Fruit fly (Drosophila melanogaster) whole organism, embryonic: Measurements from ENCODE around the gene Rrp5.
A peak's percentile ranks its signal among the peaks of the same experiment; 100 is the strongest.

Experiments used
- Atf-2 ChIP-seq: fragments of 200-800 bp; sonication (Bioruptor generic); optimal IDR thresholded peaks from 2 replicates; lab custom pipeline; 2016; ENCODE audit warnings: missing biosample characterization, missing genetic modification characterization
- BEAF-32 ChIP-seq: fragments of 200-800 bp; sonication (Bioruptor generic); optimal IDR thresholded peaks from 3 replicates; lab custom pipeline; 2017; ENCODE audit warnings: missing biosample characterization, missing genetic modification characterization, mild to moderate bottlenecking, moderate library complexity, missing genetic modification reagents
- C15 ChIP-seq: fragments of 200-800 bp; sonication (Bioruptor generic); IDR thresholded peaks from 3 replicates; pipeline ENCODE4 v1.3.6; 2022; ENCODE audit warnings: missing biosample characterization, missing genetic modification characterization
- CG11093 ChIP-seq: fragments of 200-800 bp; sonication (Bioruptor generic); IDR thresholded peaks from 3 replicates; pipeline ENCODE4 v1.3.6; 2022; ENCODE audit warnings: missing biosample characterization, missing genetic modification characterization
- CG1233 ChIP-seq: fragments of 200-800 bp; sonication (Bioruptor generic); optimal IDR thresholded peaks from 4 replicates; lab custom pipeline; 2018; ENCODE audit warnings: missing biosample characterization, mild to moderate bottlenecking, missing genetic modification characterization
- CG13775 ChIP-seq: fragments of 200-800 bp; sonication (Bioruptor generic); optimal IDR thresholded peaks from 3 replicates; lab custom pipeline; 2017; ENCODE audit warnings: missing biosample characterization, mild to moderate bottlenecking, missing genetic modification characterization
- CG14710 ChIP-seq: fragments of 200-800 bp; sonication (Bioruptor generic); optimal IDR thresholded peaks from 3 replicates; lab custom pipeline; 2019; ENCODE audit warnings: missing biosample characterization, mild to moderate bottlenecking, missing genetic modification characterization, moderate library complexity
- CG16813 ChIP-seq: fragments of 200-800 bp; sonication (Bioruptor generic); IDR thresholded peaks from 3 replicates; pipeline ENCODE4 v1.3.6; 2022; ENCODE audit warnings: missing biosample characterization, missing genetic modification characterization; ENCODE audit not compliant: partially characterized antibody
- CG17802 ChIP-seq: fragments of 200-800 bp; sonication (Bioruptor generic); optimal IDR thresholded peaks from 2 replicates; lab custom pipeline; 2018; ENCODE audit warnings: missing biosample characterization, mild to moderate bottlenecking, missing genetic modification characterization, moderate library complexity
- CG2678 ChIP-seq: fragments of 200-800 bp; sonication (Bioruptor generic); optimal IDR thresholded peaks from 3 replicates; lab custom pipeline; 2019; ENCODE audit warnings: missing biosample characterization, mild to moderate bottlenecking, missing genetic modification characterization, moderate library complexity
- CG30020 ChIP-seq: fragments of 200-800 bp; optimal IDR thresholded peaks from 2 replicates; lab custom pipeline; 2019; ENCODE audit warnings: missing biosample characterization, mild to moderate bottlenecking, missing genetic modification characterization, moderate library complexity
- CG30431 ChIP-seq: fragments of 200-800 bp; sonication (Bioruptor generic); optimal IDR thresholded peaks from 2 replicates; lab custom pipeline; 2017; ENCODE audit warnings: missing biosample characterization, missing genetic modification characterization
- CG32532 ChIP-seq: fragments of 200-800 bp; sonication (Bioruptor generic); IDR thresholded peaks from 2 replicates; pipeline ENCODE4 v1.3.6; 2022; ENCODE audit warnings: missing biosample characterization, missing genetic modification characterization
- CG32772 ChIP-seq: fragments of 200-800 bp; sonication (Bioruptor generic); IDR thresholded peaks from 2 replicates; pipeline ENCODE4 v1.3.6; 2022; ENCODE audit warnings: missing biosample characterization, missing genetic modification characterization
- CG34422 ChIP-seq: fragments of 200-800 bp; sonication (Bioruptor generic); IDR thresholded peaks from 3 replicates; pipeline ENCODE4 v1.3.6; 2022; ENCODE audit warnings: missing biosample characterization, missing genetic modification characterization
- CG6854 ChIP-seq: fragments of 200-800 bp; sonication (Bioruptor generic); optimal IDR thresholded peaks from 3 replicates; lab custom pipeline; 2017; ENCODE audit warnings: missing biosample characterization, mild to moderate bottlenecking, missing genetic modification characterization
- CG7357 ChIP-seq: fragments of 200-800 bp; sonication (Bioruptor generic); IDR thresholded peaks from 3 replicates; pipeline ENCODE4 v1.3.6; 2022; ENCODE audit warnings: missing biosample characterization, missing genetic modification characterization
- CG9609 ChIP-seq: fragments of 200-800 bp; sonication (Bioruptor generic); optimal IDR thresholded peaks from 3 replicates; lab custom pipeline; 2016; ENCODE audit warnings: missing biosample characterization, missing genetic modification characterization
- CTCF ChIP-seq: fragments of 200-800 bp; sonication (Bioruptor generic); optimal IDR thresholded peaks from 2 replicates; lab custom pipeline; 2017; ENCODE audit warnings: missing biosample characterization, mild to moderate bottlenecking, missing genetic modification characterization, moderate library complexity
- Camta ChIP-seq: fragments of 200-800 bp; sonication (Bioruptor generic); optimal IDR thresholded peaks from 2 replicates; lab custom pipeline; 2016; ENCODE audit warnings: missing biosample characterization, missing genetic modification characterization
- D19A ChIP-seq: fragments of 200-800 bp; optimal IDR thresholded peaks from 3 replicates; lab custom pipeline; 2019; ENCODE audit warnings: missing biosample characterization, mild to moderate bottlenecking, missing genetic modification characterization, moderate library complexity
- Dip3 ChIP-seq: fragments of 200-800 bp; sonication (Bioruptor generic); optimal IDR thresholded peaks from 3 replicates; lab custom pipeline; 2016; ENCODE audit warnings: missing biosample characterization, missing genetic modification characterization
- Fer2 ChIP-seq: fragments of 200-800 bp; sonication (Bioruptor generic); optimal IDR thresholded peaks from 2 replicates; lab custom pipeline; 2018; ENCODE audit warnings: missing biosample characterization, mild to moderate bottlenecking, missing genetic modification characterization, moderate library complexity
- GATAe ChIP-seq: fragments of 200-800 bp; sonication (Bioruptor generic); conservative IDR thresholded peaks from 2 replicates; pipeline ENCODE4 v1.3.6; 2022; ENCODE audit warnings: missing biosample characterization, missing genetic modification characterization
- Gsc ChIP-seq: fragments of 200-800 bp; sonication (Bioruptor generic); IDR thresholded peaks from 2 replicates; pipeline ENCODE4 v1.3.6; 2022; ENCODE audit warnings: missing biosample characterization, missing genetic modification characterization
- Hr78 ChIP-seq, 2 experiments: fragments of 200-800 bp in 1 of 2; fragments of >200 bp in 1 of 2; sonication (Bioruptor generic) in 1 of 2; optimal IDR thresholded peaks; 2 replicates each; lab custom pipeline; 2017 to 2019; ENCODE audit warnings: missing biosample characterization in 2 of 2, missing genetic modification characterization in 2 of 2, mild to moderate bottlenecking in 1 of 2, moderate library complexity in 1 of 2
- NC2α ChIP-seq: fragments of 200-800 bp; sonication (Bioruptor generic); optimal IDR thresholded peaks from 2 replicates; lab custom pipeline; 2016; ENCODE audit warnings: missing biosample characterization, missing genetic modification characterization
- Neu2 ChIP-seq: fragments of 200-800 bp; sonication (Bioruptor generic); optimal IDR thresholded peaks from 3 replicates; lab custom pipeline; 2016; ENCODE audit warnings: missing biosample characterization, missing genetic modification characterization, borderline replicate concordance
- Ptx1 ChIP-seq: fragments of 200-800 bp; sonication (Bioruptor generic); IDR thresholded peaks from 2 replicates; pipeline ENCODE4 v1.3.6; 2022; ENCODE audit warnings: missing biosample characterization, missing genetic modification characterization
- Six4 ChIP-seq: fragments of 200-800 bp; sonication (Bioruptor generic); optimal IDR thresholded peaks from 2 replicates; lab custom pipeline; 2016; ENCODE audit warnings: missing biosample characterization, missing genetic modification characterization
- Sry-β ChIP-seq: fragments of 200-800 bp; sonication (Bioruptor generic); optimal IDR thresholded peaks from 2 replicates; lab custom pipeline; 2018; ENCODE audit warnings: missing biosample characterization, mild to moderate bottlenecking, missing genetic modification characterization, moderate library complexity
- Sry-δ ChIP-seq: fragments of 200-800 bp; sonication (Bioruptor generic); optimal IDR thresholded peaks from 2 replicates; lab custom pipeline; 2016; ENCODE audit warnings: missing biosample characterization, missing genetic modification characterization
- TFAM ChIP-seq: fragments of 200-800 bp; sonication (Bioruptor generic); optimal IDR thresholded peaks from 2 replicates; lab custom pipeline; 2017; ENCODE audit warnings: missing biosample characterization, missing genetic modification characterization, inconsistent platforms
- ap ChIP-seq: fragments of 200-800 bp; sonication (Bioruptor generic); IDR thresholded peaks from 2 replicates; pipeline ENCODE4 v1.3.6; 2022; ENCODE audit warnings: missing biosample characterization, missing genetic modification characterization
- az2 ChIP-seq: fragments of 200-800 bp; sonication (Bioruptor generic); optimal IDR thresholded peaks from 3 replicates; lab custom pipeline; 2016; ENCODE audit warnings: missing biosample characterization, missing genetic modification characterization
- bab2 ChIP-seq: fragments of 200-800 bp; sonication (Bioruptor generic); optimal IDR thresholded peaks from 2 replicates; lab custom pipeline; 2016; ENCODE audit warnings: missing biosample characterization, missing genetic modification characterization
- bcd ChIP-seq: fragments of 200-800 bp; sonication (Bioruptor generic); optimal IDR thresholded peaks from 2 replicates; lab custom pipeline; 2017; ENCODE audit warnings: missing biosample characterization, mild to moderate bottlenecking, missing genetic modification characterization
- cato ChIP-seq: fragments of 200-800 bp; sonication (Bioruptor generic); optimal IDR thresholded peaks from 2 replicates; lab custom pipeline; 2016; ENCODE audit warnings: missing biosample characterization, missing genetic modification characterization, borderline replicate concordance
- exex ChIP-seq: fragments of 200-800 bp; sonication (Bioruptor generic); optimal IDR thresholded peaks from 4 replicates; lab custom pipeline; 2018; ENCODE audit warnings: missing biosample characterization, mild to moderate bottlenecking, missing genetic modification characterization, moderate library complexity
- ftz-f1 ChIP-seq: fragments of 200-800 bp; sonication (Bioruptor generic); optimal IDR thresholded peaks from 2 replicates; lab custom pipeline; 2016; ENCODE audit warnings: missing biosample characterization, missing genetic modification characterization
- hb ChIP-seq: fragments of 200-800 bp; sonication (Bioruptor generic); IDR thresholded peaks from 3 replicates; pipeline ENCODE4 v1.3.6; 2022; ENCODE audit warnings: missing biosample characterization, missing genetic modification characterization; ENCODE audit not compliant: partially characterized antibody
- salm ChIP-seq: fragments of 200-800 bp; sonication (Bioruptor generic); optimal IDR thresholded peaks from 2 replicates; lab custom pipeline; 2018; ENCODE audit warnings: missing biosample characterization, mild to moderate bottlenecking, missing genetic modification characterization
- sc ChIP-seq, 3 experiments: fragments of >200 bp in 2 of 3; fragments of 200-800 bp in 1 of 3; sonication (Bioruptor generic) in 1 of 3; optimal IDR thresholded peaks; 2 replicates in 2 of 3; 3 replicates in 1 of 3; lab custom pipeline; 2017; ENCODE audit warnings: mild to moderate bottlenecking in 1 of 3, missing biosample characterization in 1 of 3, missing genetic modification characterization in 1 of 3, missing genetic modification reagents in 1 of 3
- so ChIP-seq: fragments of 200-800 bp; sonication (Bioruptor generic); IDR thresholded peaks from 3 replicates; pipeline ENCODE4 v1.3.6; 2022; ENCODE audit warnings: missing biosample characterization, missing genetic modification characterization
- tap ChIP-seq: fragments of 200-800 bp; optimal IDR thresholded peaks from 3 replicates; lab custom pipeline; 2019; ENCODE audit warnings: missing biosample characterization, mild to moderate bottlenecking, missing genetic modification characterization, moderate library complexity
- tna ChIP-seq: fragments of 200-800 bp; sonication (Bioruptor generic); IDR thresholded peaks from 2 replicates; pipeline ENCODE4 v1.3.6; 2022; ENCODE audit warnings: missing biosample characterization, missing genetic modification characterization; ENCODE audit not compliant: partially characterized antibody
- tx ChIP-seq: fragments of 200-800 bp; sonication (Bioruptor generic); optimal IDR thresholded peaks from 2 replicates; lab custom pipeline; 2016; ENCODE audit warnings: missing biosample characterization, missing genetic modification characterization
- zen2 ChIP-seq: fragments of 200-800 bp; sonication (Bioruptor generic); IDR thresholded peaks from 3 replicates; pipeline ENCODE4 v1.3.6; 2022; ENCODE audit warnings: missing biosample characterization, missing genetic modification characterization; ENCODE audit not compliant: partially characterized antibody

Gene Rrp5

dm6 chr3R:24295556-24296465, 37.3 kb downstream of the Rrp5 start (continued):
- TF ChIP-seq Gsc (GFP tag; lab: Robert Waterston, UW), result no peak
- TF ChIP-seq GATAe (GFP tag; lab: Robert Waterston, UW), result peak; percentile 41; the same call in 1 of the 2 replicates
- no peak for TF ChIP-seq Neu2 (GFP tag; lab: Kevin White, UChicago)
- TF ChIP-seq TFAM (GFP tag; lab: Kevin White, UChicago), result peak; percentile 36
- TF ChIP-seq CG16813, result no peak
- TF ChIP-seq CG7357 (GFP tag; lab: Robert Waterston, UW), result peak; percentile 67; the same call in 2 of the 3 replicates
- TF ChIP-seq Sry-β (GFP tag; lab: Kevin White, UChicago), result no peak
- TF ChIP-seq CG32772 (GFP tag; lab: Robert Waterston, UW), result peak; percentile 74
- TF ChIP-seq CG14710 (tag; lab: Kevin White, UChicago), result peak; percentile 67
- peak; percentile 85 for TF ChIP-seq Ptx1 (GFP tag; lab: Robert Waterston, UW)
- no peak for TF ChIP-seq cato (GFP tag; lab: Kevin White, UChicago)
- peak; percentile 60 for TF ChIP-seq D19A
- TF ChIP-seq CG30020 (tag; lab: Kevin White, UChicago), result peak; percentile 27
- no peak for TF ChIP-seq BEAF-32 (GFP tag; lab: Kevin White, UChicago)
- TF ChIP-seq CG2678 (tag; lab: Kevin White, UChicago), result no peak
- TF ChIP-seq hb (GFP tag; lab: Robert Waterston, UW), result no peak
- TF ChIP-seq C15, result 0 out of 3 replicates have a peak, but pooled peaks have one; percentile 54
- TF ChIP-seq Atf-2 (GFP tag; lab: Kevin White, UChicago), result peak; percentile 73
- TF ChIP-seq CG9609, result peak; percentile 46
- TF ChIP-seq tna (GFP tag; lab: Robert Waterston, UW), result no peak
- peak; percentile 72 for TF ChIP-seq CG1233
- TF ChIP-seq bcd (GFP tag; lab: Kevin White, UChicago), result peak; percentile 66
- peak; percentile 82 for TF ChIP-seq CG32532
- peak; percentile 34 for TF ChIP-seq NC2α (GFP tag; lab: Kevin White, UChicago)
- peak; percentile 81 for TF ChIP-seq CG30431 (GFP tag; lab: Kevin White, UChicago)
- peak; percentile 47 for TF ChIP-seq salm (tag; lab: Kevin White, UChicago)
- peak; percentile 77 for TF ChIP-seq CG13775 (GFP tag; lab: Kevin White, UChicago)
- TF ChIP-seq Hr78 (GFP tag; optimal IDR thresholded peaks at IDR 0.05; lab: Kevin White, UChicago), result no peak
- TF ChIP-seq CG17802 (tag; lab: Kevin White, UChicago), result peak; percentile 12
- TF ChIP-seq so (GFP tag; lab: Robert Waterston, UW), result peak; percentile 87
- peak; percentile 80 for TF ChIP-seq Dip3 (GFP tag; lab: Kevin White, UChicago)
- peak; percentile 65; the same call in 1 of the 2 replicates for TF ChIP-seq ap
- no peak for TF ChIP-seq ftz-f1
- TF ChIP-seq zen2, result no peak
- TF ChIP-seq tx (GFP tag; lab: Kevin White, UChicago), result peak; percentile 42
- peak; percentile 73 for TF ChIP-seq tap (tag; lab: Kevin White, UChicago)
- no peak for TF ChIP-seq CTCF (GFP tag; lab: Kevin White, UChicago)
- peak; percentile 71 for TF ChIP-seq Six4 (GFP tag; lab: Kevin White, UChicago)
- TF ChIP-seq CG34422 (GFP tag; lab: Robert Waterston, UW), result peak; percentile 91
- no peak for TF ChIP-seq exex
- TF ChIP-seq CG6854, result no peak
- peak; percentile 69; the same call in 2 of the 3 replicates for TF ChIP-seq CG11093 (GFP tag; lab: Robert Waterston, UW)
- TF ChIP-seq bab2 (GFP tag; lab: Kevin White, UChicago), result peak; percentile 59
- TF ChIP-seq az2 (GFP tag; lab: Kevin White, UChicago), result peak; percentile 75
- peak; percentile 11 for TF ChIP-seq Sry-δ (GFP tag; lab: Kevin White, UChicago)
- TF ChIP-seq Fer2 (tag; lab: Kevin White, UChicago), result peak; percentile 56
- no peak for TF ChIP-seq sc (optimal IDR thresholded peaks at IDR 0.05; lab: Kevin White, UChicago)
- peak; percentile 22 for TF ChIP-seq sc (GFP tag; optimal IDR thresholded peaks at IDR 0.05; lab: Kevin White, UChicago)
- peak; percentile 51 for TF ChIP-seq Camta (GFP tag; lab: Kevin White, UChicago)
